Worm (Caenorhabditis elegans) whole organism, L3 larva: Measurements from ENCODE around the gene srh-243.

Experiments
- R02D3.7 ChIP-seq: fragments of 150-350 bp; optimal IDR thresholded peaks from 2 replicates; lab custom pipeline; 2014; ENCODE audit warnings: missing biosample characterization, missing genetic modification characterization
- aly-2 ChIP-seq: fragments of 150-350 bp; optimal IDR thresholded peaks from 2 replicates; lab custom pipeline; 2014; ENCODE audit warnings: missing biosample characterization, missing genetic modification characterization
- ama-1 ChIP-seq: fragments of 150-350 bp; optimal IDR thresholded peaks from 2 replicates; lab custom pipeline; 2018
- ceh-16 ChIP-seq: sonication (generic microtip); optimal IDR thresholded peaks from 2 replicates; lab custom pipeline; 2017; ENCODE audit warnings: missing biosample characterization, missing genetic modification characterization
- ceh-82 ChIP-seq: fragments of 150-350 bp; optimal IDR thresholded peaks from 2 replicates; lab custom pipeline; 2014; ENCODE audit warnings: missing biosample characterization, missing genetic modification characterization
- daf-12 ChIP-seq: fragments of 150-350 bp; optimal IDR thresholded peaks from 2 replicates; lab custom pipeline; 2014; ENCODE audit warnings: missing biosample characterization, missing genetic modification reagents, missing genetic modification characterization
- egl-5 ChIP-seq: fragments of 150-350 bp; optimal IDR thresholded peaks from 2 replicates; lab custom pipeline; 2017; ENCODE audit warnings: missing biosample characterization, missing genetic modification reagents, missing genetic modification characterization, inconsistent platforms
- elt-2 ChIP-seq: sonication (generic microtip); optimal IDR thresholded peaks from 2 replicates; lab custom pipeline; 2016; ENCODE audit warnings: missing genetic modification reagents, mild to moderate bottlenecking, missing genetic modification characterization, missing compliant biosample characterization
- eor-1 ChIP-seq, 2 experiments: fragments of 150-350 bp; optimal IDR thresholded peaks; 2 replicates each; lab custom pipeline; 2014 to 2018; ENCODE audit warnings: missing biosample characterization in 2 of 2, missing genetic modification characterization in 2 of 2
- fkh-10 ChIP-seq: sonication (generic microtip); optimal IDR thresholded peaks from 2 replicates; lab custom pipeline; 2017; ENCODE audit warnings: missing biosample characterization, missing genetic modification reagents, missing genetic modification characterization
- fkh-2 ChIP-seq: fragments of 150-350 bp; optimal IDR thresholded peaks from 2 replicates; lab custom pipeline; 2014; ENCODE audit warnings: missing biosample characterization, missing genetic modification reagents, missing genetic modification characterization
- fos-1 ChIP-seq: fragments of 150-350 bp; optimal IDR thresholded peaks from 2 replicates; lab custom pipeline; 2014; ENCODE audit warnings: missing biosample characterization, missing genetic modification characterization
- hmg-11 ChIP-seq: sonication (generic microtip); optimal IDR thresholded peaks from 2 replicates; lab custom pipeline; 2016; ENCODE audit warnings: missing genetic modification characterization, missing compliant biosample characterization
- lin-15B ChIP-seq: fragments of 150-350 bp; optimal IDR thresholded peaks from 2 replicates; lab custom pipeline; 2014; ENCODE audit warnings: missing biosample characterization, missing genetic modification characterization
- lin-39 ChIP-seq: fragments of 150-350 bp; optimal IDR thresholded peaks from 2 replicates; lab custom pipeline; 2018; ENCODE audit warnings: missing biosample characterization, missing genetic modification reagents, missing genetic modification characterization
- lsy-12 ChIP-seq: sonication (generic microtip); optimal IDR thresholded peaks from 2 replicates; lab custom pipeline; 2016; ENCODE audit warnings: mild to moderate bottlenecking, missing genetic modification characterization, missing compliant biosample characterization
- mdl-1 ChIP-seq: fragments of 150-350 bp; optimal IDR thresholded peaks from 2 replicates; lab custom pipeline; 2014; ENCODE audit warnings: missing biosample characterization, missing genetic modification characterization
- mml-1 ChIP-seq: fragments of 150-350 bp; sonication (generic microtip); optimal IDR thresholded peaks from 3 replicates; lab custom pipeline; 2014; ENCODE audit warnings: missing biosample characterization, missing genetic modification characterization
- nfya-1 ChIP-seq: sonication (generic microtip); optimal IDR thresholded peaks from 2 replicates; lab custom pipeline; 2017; ENCODE audit warnings: missing genetic modification characterization, mild to moderate bottlenecking, missing compliant biosample characterization, antibody characterized with exemption, moderate library complexity; ENCODE audit not compliant: insufficient read depth
- nhr-11 ChIP-seq: fragments of 150-350 bp; optimal IDR thresholded peaks from 2 replicates; lab custom pipeline; 2014; ENCODE audit warnings: missing biosample characterization, missing genetic modification characterization
- nhr-12 ChIP-seq: fragments of 150-350 bp; optimal IDR thresholded peaks from 2 replicates; lab custom pipeline; 2014; ENCODE audit warnings: missing biosample characterization, missing genetic modification characterization
- nhr-237 ChIP-seq: fragments of 150-350 bp; optimal IDR thresholded peaks from 2 replicates; lab custom pipeline; 2014; ENCODE audit warnings: missing biosample characterization, missing genetic modification characterization
- nhr-25 ChIP-seq: sonication (generic microtip); optimal IDR thresholded peaks from 2 replicates; lab custom pipeline; 2017; ENCODE audit warnings: missing biosample characterization, missing genetic modification characterization
- nhr-43 ChIP-seq: sonication (generic microtip); optimal IDR thresholded peaks from 2 replicates; lab custom pipeline; 2016; ENCODE audit warnings: mild to moderate bottlenecking, missing genetic modification characterization, missing compliant biosample characterization; ENCODE audit not compliant: poor library complexity, severe bottlenecking
- nhr-77 ChIP-seq: fragments of 150-350 bp; optimal IDR thresholded peaks from 2 replicates; lab custom pipeline; 2014; ENCODE audit warnings: missing biosample characterization, missing genetic modification characterization
- pqm-1 ChIP-seq: fragments of 150-350 bp; optimal IDR thresholded peaks from 2 replicates; lab custom pipeline; 2017; ENCODE audit warnings: missing biosample characterization, missing genetic modification characterization, inconsistent platforms
- sea-2 ChIP-seq: fragments of 150-350 bp; sonication (generic microtip); optimal IDR thresholded peaks from 4 replicates; lab custom pipeline; 2014; ENCODE audit warnings: missing biosample characterization, missing genetic modification reagents, missing genetic modification characterization
- skn-1 ChIP-seq: fragments of 150-350 bp; optimal IDR thresholded peaks from 2 replicates; lab custom pipeline; 2014; ENCODE audit warnings: missing biosample characterization, missing genetic modification characterization
- snpc-4 ChIP-seq: fragments of 150-350 bp; optimal IDR thresholded peaks from 2 replicates; lab custom pipeline; 2014; ENCODE audit warnings: missing biosample characterization, missing genetic modification characterization
- tbx-2 ChIP-seq: sonication (generic microtip); optimal IDR thresholded peaks from 2 replicates; lab custom pipeline; 2016; ENCODE audit warnings: mild to moderate bottlenecking, missing genetic modification characterization, missing compliant biosample characterization
- unc-39 ChIP-seq: sonication (generic microtip); optimal IDR thresholded peaks from 4 replicates; lab custom pipeline; 2017; ENCODE audit warnings: missing biosample characterization, missing genetic modification characterization
- unc-62 ChIP-seq: fragments of 150-350 bp; sonication (generic microtip); optimal IDR thresholded peaks from 4 replicates; lab custom pipeline; 2014; ENCODE audit warnings: missing biosample characterization, missing genetic modification reagents, missing genetic modification characterization
- zag-1 ChIP-seq: fragments of 150-350 bp; optimal IDR thresholded peaks from 2 replicates; lab custom pipeline; 2014; ENCODE audit warnings: missing biosample characterization, missing genetic modification characterization
- ztf-11 ChIP-seq: fragments of 150-350 bp; optimal IDR thresholded peaks from 2 replicates; lab custom pipeline; 2014; ENCODE audit warnings: missing biosample characterization, missing genetic modification characterization
- ztf-4 ChIP-seq: fragments of 150-350 bp; optimal IDR thresholded peaks from 2 replicates; lab custom pipeline; 2014; ENCODE audit warnings: missing biosample characterization, missing genetic modification characterization

The srh-243 gene

DNA sequence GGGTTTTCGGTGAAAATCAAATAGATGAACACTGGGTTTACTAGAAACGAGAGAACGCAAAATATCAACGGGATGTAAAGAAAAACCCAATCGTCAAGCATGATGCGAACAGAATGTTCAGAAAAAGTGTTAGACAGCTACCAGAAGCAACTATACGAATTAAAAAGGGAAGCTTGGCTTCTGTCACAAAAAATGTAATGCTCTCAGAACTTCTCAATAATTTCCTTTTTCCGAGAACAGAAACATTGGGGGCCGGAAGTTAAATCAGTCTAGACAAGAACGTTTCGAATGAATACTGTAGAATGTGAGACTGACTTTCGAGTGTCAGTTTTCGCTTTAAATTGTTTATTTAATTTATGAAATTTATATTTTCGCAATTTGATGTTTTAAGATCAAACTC lies 10.5 kb upstream of the srh-243 start, which contains the start of gene srj-54:
srj-54 (minus strand) TSS at position 101 of the 400 bp plus-strand sequence.
- no peak for TF ChIP-seq ztf-11 (tag; lab: Kevin White, UChicago)
- no peak for TF ChIP-seq unc-39 (tag; lab: Kevin White, UChicago)
- TF ChIP-seq pqm-1 (tag; lab: Kevin White, UChicago): no peak
- TF ChIP-seq nhr-11 (tag; lab: Kevin White, UChicago): no peak
- TF ChIP-seq nhr-12 (tag; lab: Kevin White, UChicago): no peak
- TF ChIP-seq mml-1: no peak
- TF ChIP-seq unc-62: no peak
- TF ChIP-seq lin-39 (tag; lab: Kevin White, UChicago): no peak
- no peak for TF ChIP-seq lin-15B (tag; lab: Kevin White, UChicago)
- no peak for TF ChIP-seq nhr-77 (tag; lab: Kevin White, UChicago)
- no peak for TF ChIP-seq nfya-1 (tag; lab: Kevin White, UChicago)
- no peak for TF ChIP-seq mdl-1 (tag; lab: Kevin White, UChicago)
- TF ChIP-seq zag-1 (tag; lab: Kevin White, UChicago): no peak
- no peak for TF ChIP-seq tbx-2
- TF ChIP-seq ztf-4 (tag; lab: Kevin White, UChicago): no peak
- TF ChIP-seq elt-2 (tag; lab: Kevin White, UChicago): no peak
- no peak for TF ChIP-seq ceh-16 (tag; lab: Kevin White, UChicago)
- TF ChIP-seq lsy-12 (tag; lab: Kevin White, UChicago): no peak
- TF ChIP-seq fkh-10 (GFP tag; lab: Kevin White, UChicago): no peak
- no peak for TF ChIP-seq hmg-11 (tag; lab: Kevin White, UChicago)

DNA sequence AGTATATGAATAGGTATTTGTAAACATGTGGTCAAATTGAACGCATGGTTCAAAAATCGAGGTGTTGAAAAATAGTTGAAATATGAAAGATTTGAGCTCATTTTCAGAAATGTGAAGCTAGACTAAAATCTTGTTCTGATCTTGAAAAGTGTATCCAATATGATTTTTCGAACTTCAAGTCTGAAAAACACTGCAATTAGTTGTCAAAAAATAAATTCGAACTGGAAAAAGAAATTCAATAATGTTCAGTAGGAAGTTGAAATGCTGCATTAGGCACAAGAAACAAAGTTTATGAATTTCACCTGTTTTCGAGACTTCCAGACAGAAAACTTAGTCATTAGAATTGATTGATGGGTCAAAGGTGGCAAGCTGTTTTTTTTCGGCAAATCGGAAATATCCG lies 8.7 kb upstream of the srh-243 start, which contains the start of gene srh-270:
srh-270 (minus strand) TSS at position 101 of the 400 bp plus-strand sequence.
- TF ChIP-seq elt-2 (tag; lab: Kevin White, UChicago) (no peak), ztf-11 (tag; lab: Kevin White, UChicago) (no peak), fkh-10 (GFP tag; lab: Kevin White, UChicago) (no peak), snpc-4 (no peak), eor-1 (tag; optimal IDR thresholded peaks at IDR 0.05; lab: Kevin White, UChicago) (no peak), fkh-2 (tag; lab: Kevin White, UChicago) (no peak), ceh-16 (tag; lab: Kevin White, UChicago) (no peak), skn-1 (tag; lab: Kevin White, UChicago) (no peak), nhr-25 (tag; lab: Kevin White, UChicago) (no peak), R02D3.7 (tag; lab: Kevin White, UChicago) (no peak), nhr-11 (tag; lab: Kevin White, UChicago) (no peak), daf-12 (tag; lab: Kevin White, UChicago) (no peak), pqm-1 (tag; lab: Kevin White, UChicago) (no peak), sea-2 (no peak)

DNA sequence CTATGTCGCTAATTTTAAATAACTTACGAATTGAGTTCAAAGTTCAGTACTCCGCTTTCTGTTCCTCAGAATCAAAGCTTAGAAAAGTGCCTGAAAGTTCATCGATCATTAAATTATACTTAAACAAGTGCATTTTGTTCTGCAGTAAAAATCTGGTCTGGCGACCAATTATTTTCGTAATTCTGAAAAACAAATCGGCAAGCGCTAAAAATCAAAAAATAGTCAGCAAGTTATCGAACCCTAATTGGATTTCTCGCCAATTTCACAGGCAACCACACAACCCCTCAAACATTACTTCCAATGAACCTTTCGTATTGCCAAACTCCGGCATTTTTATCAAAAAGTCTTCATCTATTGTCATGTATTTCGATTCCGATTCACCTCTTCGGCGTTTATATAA lies 7.2 kb upstream of the srh-243 start, which contains the start of gene srh-272:
srh-272 (plus strand) TSS at position 301 of the 400 bp plus-strand sequence.
- TF ChIP-seq egl-5 (tag; lab: Kevin White, UChicago) (no peak), daf-12 (tag; lab: Kevin White, UChicago) (no peak)

DNA sequence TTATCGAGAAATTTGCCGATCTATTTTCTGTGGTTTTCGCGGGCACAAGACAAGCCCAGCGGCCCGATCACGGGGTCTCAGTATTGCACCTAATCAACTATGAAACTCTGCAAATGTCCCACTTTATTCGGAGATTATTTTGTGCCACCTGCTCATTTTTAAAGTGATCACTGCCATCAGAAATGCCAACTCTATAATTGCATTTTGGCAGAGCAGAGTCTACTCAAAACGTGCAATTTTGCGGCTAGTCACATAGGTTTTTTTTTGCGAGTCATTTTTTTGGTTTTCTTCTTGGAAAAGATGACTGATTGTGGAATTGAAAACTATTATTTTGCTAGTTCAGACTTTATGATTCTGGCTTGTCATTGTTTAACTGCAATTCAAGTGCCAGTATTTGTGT lies 5.3 kb upstream of the srh-243 start, which contains the start of gene srh-240:
srh-240 (plus strand) TSS at position 301 of the 400 bp plus-strand sequence.
- TF ChIP-seq eor-1 (tag; optimal IDR thresholded peaks at IDR 0.05; lab: Kevin White, UChicago) (no peak), nhr-43 (tag; lab: Kevin White, UChicago) (no peak), fos-1 (tag; lab: Kevin White, UChicago) (no peak), ama-1 (lab: Kevin White, UChicago) (no peak), nhr-237 (no peak), nhr-11 (tag; lab: Kevin White, UChicago) (no peak), ceh-82 (no peak), aly-2 (no peak), nfya-1 (tag; lab: Kevin White, UChicago) (no peak), sea-2 (no peak), snpc-4 (no peak), fkh-2 (tag; lab: Kevin White, UChicago) (no peak), unc-39 (tag; lab: Kevin White, UChicago) (no peak)
